Worm (Caenorhabditis elegans) whole organism, L2 larva: ENCODE data around the gene Y82E9BR.18.

ENCODE experiments used
- C34F6.9 ChIP-seq: fragments of 150-350 bp; optimal IDR thresholded peaks from 2 replicates; lab custom pipeline; 2014; ENCODE audit warnings: missing biosample characterization, missing genetic modification characterization
- F13H6.1 ChIP-seq: sonication (generic microtip); optimal IDR thresholded peaks from 2 replicates; lab custom pipeline; 2016; ENCODE audit warnings: missing genetic modification characterization, missing compliant biosample characterization
- Y55F3AM.14 ChIP-seq: fragments of 200-800 bp; sonication (Bioruptor generic); optimal IDR thresholded peaks from 2 replicates; lab custom pipeline; 2018; ENCODE audit warnings: mild to moderate bottlenecking, missing genetic modification characterization, missing compliant biosample characterization
- ZK546.5 ChIP-seq: sonication (generic microtip); optimal IDR thresholded peaks from 2 replicates; lab custom pipeline; 2017; ENCODE audit warnings: missing biosample characterization, missing genetic modification characterization
- aly-2 ChIP-seq: fragments of 150-350 bp; optimal IDR thresholded peaks from 2 replicates; lab custom pipeline; 2014; ENCODE audit warnings: missing biosample characterization, missing genetic modification characterization
- ama-1 ChIP-seq: fragments of 150-350 bp; optimal IDR thresholded peaks from 2 replicates; lab custom pipeline; 2018; ENCODE audit warnings: inconsistent platforms
- ceh-16 ChIP-seq: fragments of 150-350 bp; optimal IDR thresholded peaks from 2 replicates; lab custom pipeline; 2014; ENCODE audit warnings: missing biosample characterization, missing genetic modification characterization
- crh-2 ChIP-seq: sonication (generic microtip); optimal IDR thresholded peaks from 2 replicates; lab custom pipeline; 2017; ENCODE audit warnings: missing biosample characterization, missing genetic modification characterization
- dmd-4 ChIP-seq: sonication (generic microtip); optimal IDR thresholded peaks from 2 replicates; lab custom pipeline; 2017; ENCODE audit warnings: missing biosample characterization, missing genetic modification characterization
- egl-27 ChIP-seq: sonication (generic microtip); optimal IDR thresholded peaks from 3 replicates; lab custom pipeline; 2017; ENCODE audit warnings: missing biosample characterization, missing genetic modification reagents, missing genetic modification characterization
- elt-1 ChIP-seq: fragments of 150-350 bp; optimal IDR thresholded peaks from 2 replicates; lab custom pipeline; 2014; ENCODE audit warnings: missing biosample characterization, missing genetic modification characterization
- elt-3 ChIP-seq: sonication (generic microtip); optimal IDR thresholded peaks from 2 replicates; lab custom pipeline; 2017; ENCODE audit warnings: missing biosample characterization, missing genetic modification characterization
- fos-1 ChIP-seq: fragments of 150-350 bp; optimal IDR thresholded peaks from 2 replicates; lab custom pipeline; 2014; ENCODE audit warnings: missing biosample characterization, missing genetic modification characterization
- gmeb-1 ChIP-seq: fragments of 150-350 bp; optimal IDR thresholded peaks from 2 replicates; lab custom pipeline; 2014; ENCODE audit warnings: missing biosample characterization, missing genetic modification characterization
- lin-13 ChIP-seq: fragments of 150-350 bp; optimal IDR thresholded peaks from 2 replicates; lab custom pipeline; 2014; ENCODE audit warnings: missing biosample characterization, missing genetic modification reagents, missing genetic modification characterization
- lsy-2 ChIP-seq, 2 experiments: fragments of 150-350 bp in 1 of 2; sonication (generic microtip) in 1 of 2; optimal IDR thresholded peaks; 2 replicates each; lab custom pipeline; 2014 to 2017; ENCODE audit warnings: missing biosample characterization in 2 of 2, missing genetic modification characterization in 2 of 2
- mab-5 ChIP-seq: fragments of 150-350 bp; optimal IDR thresholded peaks from 2 replicates; lab custom pipeline; 2014; ENCODE audit warnings: missing biosample characterization, missing genetic modification characterization
- mbf-1 ChIP-seq: sonication (generic microtip); optimal IDR thresholded peaks from 2 replicates; lab custom pipeline; 2017; ENCODE audit warnings: missing biosample characterization, missing genetic modification characterization
- mdl-1 ChIP-seq, 2 experiments: fragments of 150-350 bp in 1 of 2; sonication (generic microtip) in 1 of 2; optimal IDR thresholded peaks; 2 replicates each; lab custom pipeline; 2017; ENCODE audit warnings: missing biosample characterization in 2 of 2, missing genetic modification characterization in 2 of 2
- nhr-10 ChIP-seq: sonication (generic microtip); optimal IDR thresholded peaks from 2 replicates; lab custom pipeline; 2017; ENCODE audit warnings: missing biosample characterization, missing genetic modification characterization
- nhr-11 ChIP-seq: fragments of 150-350 bp; optimal IDR thresholded peaks from 2 replicates; lab custom pipeline; 2014; ENCODE audit warnings: missing biosample characterization, missing genetic modification characterization
- nhr-12 ChIP-seq: fragments of 150-350 bp; optimal IDR thresholded peaks from 2 replicates; lab custom pipeline; 2014; ENCODE audit warnings: missing biosample characterization, missing genetic modification characterization
- nhr-129 ChIP-seq: fragments of 150-350 bp; optimal IDR thresholded peaks from 2 replicates; lab custom pipeline; 2014; ENCODE audit warnings: missing biosample characterization, missing genetic modification characterization
- nhr-23 ChIP-seq: fragments of 150-350 bp; optimal IDR thresholded peaks from 2 replicates; lab custom pipeline; 2014; ENCODE audit warnings: missing biosample characterization, missing genetic modification reagents, missing genetic modification characterization
- nhr-237 ChIP-seq: fragments of 150-350 bp; optimal IDR thresholded peaks from 2 replicates; lab custom pipeline; 2014; ENCODE audit warnings: missing biosample characterization, missing genetic modification characterization
- nhr-25 ChIP-seq: fragments of 150-350 bp; sonication (generic microtip); optimal IDR thresholded peaks from 3 replicates; lab custom pipeline; 2014; ENCODE audit warnings: missing biosample characterization, missing genetic modification characterization
- nhr-6 ChIP-seq: fragments of 150-350 bp; optimal IDR thresholded peaks from 2 replicates; lab custom pipeline; 2014; ENCODE audit warnings: missing biosample characterization, missing genetic modification characterization
- nhr-77 ChIP-seq: fragments of 150-350 bp; optimal IDR thresholded peaks from 2 replicates; lab custom pipeline; 2014; ENCODE audit warnings: missing biosample characterization, missing genetic modification characterization
- sem-4 ChIP-seq: fragments of 150-350 bp; optimal IDR thresholded peaks from 2 replicates; lab custom pipeline; 2014; ENCODE audit warnings: missing biosample characterization, missing genetic modification reagents, missing genetic modification characterization
- sma-3 ChIP-seq: sonication (generic microtip); optimal IDR thresholded peaks from 2 replicates; lab custom pipeline; 2016; ENCODE audit warnings: missing genetic modification reagents, missing genetic modification characterization, missing compliant biosample characterization
- unc-39 ChIP-seq: fragments of 150-350 bp; optimal IDR thresholded peaks from 2 replicates; lab custom pipeline; 2014; ENCODE audit warnings: missing biosample characterization, missing genetic modification characterization
- unc-55 ChIP-seq: fragments of 150-350 bp; sonication (generic microtip); optimal IDR thresholded peaks from 3 replicates; lab custom pipeline; 2014; ENCODE audit warnings: missing biosample characterization, missing genetic modification reagents, missing genetic modification characterization
- unc-62 ChIP-seq: fragments of 150-350 bp; optimal IDR thresholded peaks from 2 replicates; lab custom pipeline; 2014; ENCODE audit warnings: missing biosample characterization, missing genetic modification reagents, missing genetic modification characterization
- zag-1 ChIP-seq: fragments of 150-350 bp; optimal IDR thresholded peaks from 2 replicates; lab custom pipeline; 2014; ENCODE audit warnings: missing biosample characterization, missing genetic modification characterization
- ztf-1 ChIP-seq: fragments of 200-800 bp; sonication (Bioruptor generic); conservative IDR thresholded peaks from 2 replicates; pipeline ENCODE4 v1.3.6; 2022; ENCODE audit warnings: missing genetic modification characterization, missing compliant biosample characterization
- ztf-11 ChIP-seq: sonication (generic microtip); optimal IDR thresholded peaks from 2 replicates; lab custom pipeline; 2017; ENCODE audit warnings: missing biosample characterization, missing genetic modification characterization
- ztf-4 ChIP-seq: fragments of 150-350 bp; optimal IDR thresholded peaks from 2 replicates; lab custom pipeline; 2014; ENCODE audit warnings: missing biosample characterization, missing genetic modification characterization

The Y82E9BR.18 gene

DNA sequence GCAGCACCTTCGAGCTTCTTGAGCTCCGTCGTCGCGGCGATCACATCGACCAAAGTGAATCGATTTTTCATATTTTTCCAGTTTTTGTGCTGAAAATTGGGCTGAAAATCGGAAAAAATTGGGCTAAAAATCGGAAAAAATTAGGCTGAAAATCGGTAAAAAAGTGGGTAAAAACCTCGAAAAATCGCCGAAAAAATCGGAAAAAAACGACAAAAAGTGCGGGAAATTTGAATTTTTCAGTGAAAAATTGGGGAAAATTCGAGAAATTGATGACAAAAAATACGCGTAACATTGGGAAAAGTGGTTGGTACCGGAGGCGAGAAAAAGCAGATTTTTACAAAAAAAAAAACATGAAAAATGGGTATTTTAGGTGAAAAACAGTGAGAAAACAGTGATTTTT is at the start of gene Y82E9BR.18:
Gene Y82E9BR.18, minus strand, starts transcription at position 101 of the 400 bp plus-strand sequence.
- TF ChIP-seq ceh-16 (tag; lab: Kevin White, UChicago) (no peak), lsy-2 (tag; optimal IDR thresholded peaks at IDR 0.05; lab: Kevin White, UChicago) (no peak), lin-13 (GFP tag; lab: Kevin White, UChicago) (no peak), elt-1 (tag; lab: Kevin White, UChicago) (no peak), ZK546.5 (tag; lab: Kevin White, UChicago) (no peak), nhr-6 (tag; lab: Kevin White, UChicago) (no peak), ama-1 (lab: Kevin White, UChicago) (no peak), elt-3 (tag; lab: Kevin White, UChicago) (no peak), aly-2 (tag; lab: Kevin White, UChicago) (no peak), dmd-4 (tag; lab: Kevin White, UChicago) (no peak), nhr-23 (tag; lab: Kevin White, UChicago) (no peak), mbf-1 (no peak), mab-5 (no peak)

DNA sequence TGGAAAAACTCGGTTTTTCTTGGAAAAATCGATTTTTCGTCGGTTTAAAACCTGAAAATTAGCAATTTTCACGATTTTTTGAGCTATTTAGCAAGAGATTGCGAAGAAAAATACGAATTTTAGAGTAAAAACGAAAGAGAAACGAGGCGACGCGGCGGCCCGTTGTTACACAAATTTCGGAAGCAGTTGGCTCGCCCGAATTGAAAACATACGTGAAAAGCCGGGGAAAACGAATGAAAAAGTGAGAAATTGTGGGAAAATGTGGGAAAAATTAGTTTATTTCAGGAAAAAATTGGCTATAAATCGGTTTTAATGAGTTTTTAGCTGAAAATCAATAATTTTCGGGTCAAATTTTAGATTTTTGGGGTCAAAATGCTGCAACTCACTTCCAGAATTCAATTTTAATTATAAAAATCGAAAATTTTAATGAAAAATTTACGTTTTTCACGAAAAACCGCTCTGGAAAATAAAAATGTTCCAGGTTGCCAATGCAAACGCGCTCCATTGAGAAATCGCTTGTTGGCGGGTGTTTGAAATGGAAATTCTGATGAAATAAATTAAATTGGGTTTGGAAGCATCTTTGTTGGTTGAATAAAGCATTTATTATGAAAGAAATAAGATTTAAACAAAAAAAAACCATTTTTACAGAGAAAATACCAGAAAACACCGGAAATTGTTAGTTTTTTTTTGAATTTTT is 49.6 kb upstream of the Y82E9BR.18 start, which contains the start of gene snf-6:
Gene snf-6, minus strand, starts transcription at position 51 of the 697 bp plus-strand sequence.
- TF ChIP-seq ztf-1 (GFP tag; lab: Robert Waterston, UW) = no peak
- TF ChIP-seq sem-4 (tag; lab: Kevin White, UChicago) = peak; percentile 16
- peak; percentile 12 for TF ChIP-seq fos-1 (tag; lab: Kevin White, UChicago)
- TF ChIP-seq lsy-2 (tag; optimal IDR thresholded peaks at IDR 0.05; lab: Kevin White, UChicago) = peak; percentile 47 to 62
- TF ChIP-seq C34F6.9 (tag; lab: Kevin White, UChicago) = peak; percentile 38
- peak; percentile 33 for TF ChIP-seq sma-3 (GFP tag; lab: Kevin White, UChicago)
- no peak for TF ChIP-seq mbf-1
- TF ChIP-seq gmeb-1 = peak; percentile 92
- TF ChIP-seq unc-55 (GFP tag; lab: Kevin White, UChicago) = peak; percentile 66
- no peak for TF ChIP-seq ztf-4 (tag; lab: Kevin White, UChicago)
- peak; percentile 15 for TF ChIP-seq nhr-25 (tag; lab: Kevin White, UChicago)
- TF ChIP-seq unc-39 (tag; lab: Kevin White, UChicago) = no peak
- peak; percentile 45 for TF ChIP-seq lin-13 (GFP tag; lab: Kevin White, UChicago)
- TF ChIP-seq crh-2 = peak; percentile 27

DNA sequence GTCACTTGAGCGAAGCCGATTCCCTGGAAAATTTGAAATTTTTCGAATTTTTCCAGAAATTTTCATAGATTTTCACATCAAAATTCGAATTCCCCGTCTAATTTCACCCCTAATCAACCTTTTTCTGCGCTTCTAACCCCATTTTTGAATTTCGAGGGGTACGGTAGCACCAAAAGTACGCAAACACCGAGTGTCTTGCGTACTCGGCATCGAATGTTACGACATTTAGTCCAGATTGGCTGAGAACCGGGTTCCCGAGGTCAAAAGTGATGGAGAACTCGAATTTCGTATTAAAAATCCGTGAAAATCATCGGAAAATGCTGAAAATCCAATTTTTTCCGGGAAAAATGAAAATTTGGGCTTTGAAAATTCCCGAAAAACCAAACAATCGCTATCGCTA is 45.1 kb upstream of the Y82E9BR.18 start:
- TF ChIP-seq elt-1 (tag; lab: Kevin White, UChicago) = no peak
- TF ChIP-seq egl-27 (tag; lab: Kevin White, UChicago) = no peak
- no peak for TF ChIP-seq ama-1 (lab: Kevin White, UChicago)
- TF ChIP-seq dmd-4 (tag; lab: Kevin White, UChicago) = no peak
- no peak for TF ChIP-seq ztf-1 (GFP tag; lab: Robert Waterston, UW)
- TF ChIP-seq mbf-1 = no peak
- TF ChIP-seq Y55F3AM.14 = no peak
- TF ChIP-seq nhr-11 = no peak
- TF ChIP-seq sma-3 (GFP tag; lab: Kevin White, UChicago) = no peak
- no peak for TF ChIP-seq unc-62 (GFP tag; lab: Kevin White, UChicago)
- no peak for TF ChIP-seq nhr-77
- no peak for TF ChIP-seq crh-2
- TF ChIP-seq mdl-1 (tag; optimal IDR thresholded peaks at IDR 0.05; lab: Kevin White, UChicago) = no peak
- TF ChIP-seq F13H6.1 (tag; lab: Kevin White, UChicago) = no peak

DNA sequence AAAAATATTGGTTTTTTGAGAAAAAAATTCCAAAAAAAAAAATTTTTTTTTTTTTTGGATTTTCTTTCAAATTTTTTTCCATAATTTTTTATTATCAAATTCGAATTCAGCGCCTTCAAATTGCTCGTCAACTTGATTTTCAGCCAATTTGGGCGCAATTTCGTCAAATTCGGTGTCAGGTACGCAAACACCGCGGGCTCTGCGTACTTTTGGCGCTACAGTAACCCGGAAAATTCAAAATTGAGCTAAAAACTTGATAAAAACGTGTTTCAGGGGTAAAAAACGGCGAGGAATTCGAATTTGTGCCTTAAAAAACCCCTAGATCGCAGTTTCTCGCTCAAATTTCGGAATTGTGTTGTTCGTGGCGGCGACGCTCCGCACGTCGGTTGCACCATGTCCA is 36.6 kb upstream of the Y82E9BR.18 start:
- peak in 1 of 2 experiments; percentile 74 for TF ChIP-seq lsy-2 (tag; optimal IDR thresholded peaks at IDR 0.05; lab: Kevin White, UChicago)
- TF ChIP-seq ztf-1 (GFP tag; lab: Robert Waterston, UW) = no peak
- no peak for TF ChIP-seq unc-62 (GFP tag; lab: Kevin White, UChicago)
- no peak for TF ChIP-seq nhr-23 (tag; lab: Kevin White, UChicago)
- no peak for TF ChIP-seq elt-1 (tag; lab: Kevin White, UChicago)
- TF ChIP-seq nhr-237 (tag; lab: Kevin White, UChicago) = no peak
- TF ChIP-seq nhr-25 (tag; lab: Kevin White, UChicago) = no peak
- TF ChIP-seq F13H6.1 (tag; lab: Kevin White, UChicago) = no peak
- TF ChIP-seq ztf-4 (tag; lab: Kevin White, UChicago) = no peak
- no peak for TF ChIP-seq nhr-129
- TF ChIP-seq zag-1 = no peak
- no peak for TF ChIP-seq nhr-10 (tag; lab: Kevin White, UChicago)
- no peak for TF ChIP-seq nhr-12 (tag; lab: Kevin White, UChicago)
- TF ChIP-seq mdl-1 (tag; optimal IDR thresholded peaks at IDR 0.05; lab: Kevin White, UChicago) = no peak
- TF ChIP-seq lin-13 (GFP tag; lab: Kevin White, UChicago) = peak; percentile 66
- no peak for TF ChIP-seq ztf-11 (tag; lab: Kevin White, UChicago)
- TF ChIP-seq ZK546.5 (tag; lab: Kevin White, UChicago) = no peak
